Fruit fly (Drosophila melanogaster): Measurements from ENCODE around the gene tkv.
A peak's percentile ranks its signal among the peaks of the same experiment; 100 is the strongest.

tkv gene

dm6 chr2L:5224724-5225319 lies 46.4 kb downstream of the tkv start:
- TF ChIP-seq foxo (GFP tag; optimal IDR thresholded peaks at IDR 0.05) (no peak), psq (GFP tag; optimal IDR thresholded peaks at IDR 0.05) (no peak), Jra (GFP tag; optimal IDR thresholded peaks at IDR 0.05) (no peak), lola (GFP tag; optimal IDR thresholded peaks at IDR 0.05) (no peak), br (GFP tag; optimal IDR thresholded peaks at IDR 0.05) (no peak), dl (GFP tag; optimal IDR thresholded peaks at IDR 0.05; ENCODE audit: insufficient read depth in 1 of 2, partially characterized antibody in 2 of 2) (no peak), dsf (GFP tag; optimal IDR thresholded peaks at IDR 0.05; ENCODE audit: borderline replicate concordance) (no peak), sage (GFP tag; optimal IDR thresholded peaks at IDR 0.05) (no peak)

dm6 chr2L:5223317-5223716 lies 47.9 kb downstream of the tkv start:
- TF ChIP-seq Sp1 (GFP tag; optimal IDR thresholded peaks at IDR 0.05) (no peak), woc (GFP tag; optimal IDR thresholded peaks at IDR 0.05) (no peak), Myc (optimal IDR thresholded peaks at IDR 0.05) (peak; percentile 35), Hr78 (GFP tag; optimal IDR thresholded peaks at IDR 0.05) (no peak), Abd-B (GFP tag; optimal IDR thresholded peaks at IDR 0.05) (no peak)

DNA sequence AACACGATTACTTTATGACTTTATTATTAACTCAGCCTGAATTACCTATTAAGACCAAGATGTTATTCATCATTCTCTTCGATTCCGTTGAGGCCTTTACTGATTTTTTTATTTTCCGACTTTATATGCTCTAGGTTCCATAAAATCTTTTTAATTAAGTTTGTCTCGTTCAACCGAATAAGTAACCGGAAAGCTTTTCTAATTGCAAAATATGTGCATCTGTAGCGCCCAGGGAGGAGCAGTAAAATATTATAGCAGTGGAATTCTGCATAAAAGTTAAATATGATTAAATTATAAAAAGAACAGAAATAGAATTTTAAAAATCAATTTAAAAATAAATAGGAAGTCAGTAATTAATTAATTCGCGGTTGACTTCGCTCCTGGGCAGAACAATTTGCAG lies 54.7 kb downstream of the tkv start, which contains the start of the genes CG14034 and TpnC25D:
TSS of gene CG14034 (minus strand) at position 101 of the 400 bp plus-strand sequence.
TSS of gene TpnC25D (plus strand) at position 260 of the 400 bp plus-strand sequence.
- TF ChIP-seq Dfd (GFP tag; optimal IDR thresholded peaks at IDR 0.05) (no peak), Rel (GFP tag; optimal IDR thresholded peaks at IDR 0.05) (no peak), Rel (tag; optimal IDR thresholded peaks at IDR 0.05) (no peak), dl (GFP tag; optimal IDR thresholded peaks at IDR 0.05; ENCODE audit: insufficient read depth in 1 of 2, partially characterized antibody in 2 of 2) (no peak), CG32264 (GFP tag; optimal IDR thresholded peaks at IDR 0.05) (no peak), sage (GFP tag; optimal IDR thresholded peaks at IDR 0.05) (no peak), foxo (GFP tag; optimal IDR thresholded peaks at IDR 0.05) (no peak), Jra (GFP tag; optimal IDR thresholded peaks at IDR 0.05) (no peak), GATAd (GFP tag; optimal IDR thresholded peaks at IDR 0.05) (no peak), fru (GFP tag; optimal IDR thresholded peaks at IDR 0.05) (no peak), Vsx2 (GFP tag; optimal IDR thresholded peaks at IDR 0.05; ENCODE audit: partially characterized antibody) (no peak), ey (GFP tag; optimal IDR thresholded peaks at IDR 0.05) (no peak), Hr83 (GFP tag; optimal IDR thresholded peaks at IDR 0.05; ENCODE audit: poor library complexity, severe bottlenecking) (no peak), br (GFP tag; optimal IDR thresholded peaks at IDR 0.05) (no peak), jim (GFP tag; optimal IDR thresholded peaks at IDR 0.05) (no peak), woc (GFP tag; optimal IDR thresholded peaks at IDR 0.05) (no peak), CG9705 (GFP tag; optimal IDR thresholded peaks at IDR 0.05) (no peak), dmrt93B (GFP tag; optimal IDR thresholded peaks at IDR 0.05) (no peak), Hnf4 (GFP tag; optimal IDR thresholded peaks at IDR 0.05) (no peak)

DNA sequence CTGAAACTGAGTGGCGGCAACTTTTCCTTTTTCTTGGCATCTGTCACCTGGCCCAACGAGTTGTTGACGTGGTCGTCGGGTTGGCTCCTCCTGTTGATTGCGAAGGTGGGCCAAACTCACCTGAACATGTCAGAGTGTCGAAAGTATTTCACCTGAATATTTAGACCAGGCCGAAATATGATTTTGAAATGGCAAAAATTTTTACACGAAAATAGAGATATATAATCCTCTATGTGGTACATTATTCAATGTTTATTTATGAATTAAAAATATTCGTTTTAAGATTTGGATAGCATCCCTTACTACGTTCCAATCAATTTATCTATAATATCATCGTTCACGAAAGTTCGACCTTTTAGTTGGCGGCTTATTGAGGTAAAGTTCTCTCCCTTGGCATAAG lies 56.2 kb downstream of the tkv start, which contains the start of gene CG7742:
TSS of gene CG7742 (minus strand) at position 101 of the 400 bp plus-strand sequence.
- TF ChIP-seq dmrt93B (GFP tag; optimal IDR thresholded peaks at IDR 0.05), result no peak
- TF ChIP-seq sv (GFP tag; optimal IDR thresholded peaks at IDR 0.05), result no peak
- TF ChIP-seq Abd-B (GFP tag; optimal IDR thresholded peaks at IDR 0.05), result no peak
- TF ChIP-seq jim (GFP tag; optimal IDR thresholded peaks at IDR 0.05), result no peak
- no peak for TF ChIP-seq CG9705 (GFP tag; optimal IDR thresholded peaks at IDR 0.05)

- no peak for TF ChIP-seq CrebA (GFP tag; optimal IDR thresholded peaks at IDR 0.05; ENCODE audit: borderline replicate concordance)
- TF ChIP-seq tai (GFP tag; optimal IDR thresholded peaks at IDR 0.05), result no peak
- no peak for TF ChIP-seq Dfd (GFP tag; optimal IDR thresholded peaks at IDR 0.05)
- no peak for TF ChIP-seq brk (GFP tag; optimal IDR thresholded peaks at IDR 0.05)
- no peak for TF ChIP-seq dsf (GFP tag; optimal IDR thresholded peaks at IDR 0.05; ENCODE audit: borderline replicate concordance)
- no peak for TF ChIP-seq dl (GFP tag; optimal IDR thresholded peaks at IDR 0.05; ENCODE audit: insufficient read depth in 1 of 2, partially characterized antibody in 2 of 2)
- TF ChIP-seq Vsx2 (GFP tag; optimal IDR thresholded peaks at IDR 0.05; ENCODE audit: partially characterized antibody), result no peak
- TF ChIP-seq Dif (GFP tag; optimal IDR thresholded peaks at IDR 0.05; ENCODE audit: partially characterized antibody), result no peak
- TF ChIP-seq jim (GFP tag; optimal IDR thresholded peaks at IDR 0.05), result no peak
- TF ChIP-seq Hnf4 (GFP tag; optimal IDR thresholded peaks at IDR 0.05), result no peak
- TF ChIP-seq dmrt93B (GFP tag; optimal IDR thresholded peaks at IDR 0.05), result no peak
- TF ChIP-seq woc (GFP tag; optimal IDR thresholded peaks at IDR 0.05), result no peak
- TF ChIP-seq Hr83 (GFP tag; optimal IDR thresholded peaks at IDR 0.05; ENCODE audit: poor library complexity, severe bottlenecking), result no peak
- TF ChIP-seq OdsH (GFP tag; optimal IDR thresholded peaks at IDR 0.05), result no peak
- no peak for TF ChIP-seq fru (GFP tag; optimal IDR thresholded peaks at IDR 0.05)
- no peak for TF ChIP-seq Jra (GFP tag; optimal IDR thresholded peaks at IDR 0.05)
- TF ChIP-seq Myc (optimal IDR thresholded peaks at IDR 0.05), result no peak
- no peak for TF ChIP-seq ey (GFP tag; optimal IDR thresholded peaks at IDR 0.05)
- no peak for TF ChIP-seq Mio (GFP tag; optimal IDR thresholded peaks at IDR 0.05)
- TF ChIP-seq Sp1 (GFP tag; optimal IDR thresholded peaks at IDR 0.05), result no peak
These were observed 60.2 kb downstream of the tkv start for dm6 chr2L:5210946-5211345.
